Worm (Caenorhabditis elegans): Measurements from ENCODE around the gene sfxn-5.
A peak's percentile ranks its signal among the peaks of the same experiment; 100 is the strongest.

Gene sfxn-5

DNA sequence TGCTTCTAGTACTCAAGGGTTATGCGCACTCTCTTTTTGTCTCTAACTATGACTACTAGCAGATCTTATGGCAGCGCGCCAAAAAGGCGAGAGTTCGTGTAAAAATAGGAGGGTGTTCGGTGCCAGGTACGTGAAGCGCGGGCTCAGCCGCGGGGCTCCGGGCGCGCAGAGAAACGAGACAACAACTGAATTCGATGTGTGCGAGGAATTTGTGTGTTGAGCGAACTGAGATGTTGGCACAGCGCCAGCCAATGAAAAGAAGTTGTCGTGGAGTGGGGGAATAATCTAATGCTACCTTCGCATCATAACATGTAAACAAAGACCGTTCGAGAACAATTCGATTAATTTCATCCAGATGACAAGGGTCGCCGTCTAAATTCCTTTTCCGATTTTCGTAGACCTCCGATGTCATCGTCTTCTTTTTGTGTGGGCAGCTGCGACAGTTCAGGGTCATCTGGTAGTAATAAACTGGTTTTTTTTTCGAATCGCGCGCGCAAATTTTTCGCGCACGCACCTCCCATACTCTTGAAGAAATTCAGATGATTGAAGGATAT, 26.6 kb upstream of the sfxn-5 start:
- TF ChIP-seq ztf-29 (GFP tag; IDR thresholded peaks at IDR 0.05) = no peak
- TF ChIP-seq cog-1 (tag; optimal IDR thresholded peaks at IDR 0.05) = no peak
- 0 out of 2 replicates have a peak, but pooled peaks have one; percentile 25 for TF ChIP-seq tab-1 (GFP tag; IDR thresholded peaks at IDR 0.05)
- no peak for TF ChIP-seq T22C8.4 (GFP tag; IDR thresholded peaks at IDR 0.05)
- 0 out of 2 replicates have a peak, but pooled peaks have one; percentile 5 for TF ChIP-seq flt-1 (GFP tag; IDR thresholded peaks at IDR 0.05)
- no peak for TF ChIP-seq klf-2 (GFP tag; conservative IDR thresholded peaks at IDR 0.05)
- no peak for TF ChIP-seq ref-1 (GFP tag; conservative IDR thresholded peaks at IDR 0.05)
- TF ChIP-seq ztf-23 (GFP tag; IDR thresholded peaks at IDR 0.05) = no peak
- no peak for TF ChIP-seq med-1 (GFP tag; optimal IDR thresholded peaks at IDR 0.05; ENCODE audit: insufficient read depth)

DNA sequence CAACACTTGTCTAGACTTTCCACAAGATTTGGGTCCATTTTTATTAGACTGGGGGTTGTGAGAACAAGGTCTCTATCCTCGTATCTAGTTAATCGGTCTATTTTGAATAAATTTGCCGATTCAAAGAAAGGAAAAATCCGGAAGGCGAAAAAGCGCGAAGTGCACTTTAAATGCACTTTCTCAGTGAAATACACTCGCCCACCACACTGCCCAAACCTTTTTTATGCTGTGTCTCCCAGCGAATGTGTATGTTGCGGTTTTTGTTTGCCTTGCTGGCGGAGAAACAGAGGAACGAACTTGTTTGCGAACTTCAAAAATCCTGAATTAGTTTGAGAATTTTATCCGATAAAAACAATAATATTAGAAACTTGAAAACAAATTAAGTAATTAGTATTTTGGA, 25.9 kb upstream of the sfxn-5 start:
- TF ChIP-seq med-1 (GFP tag; optimal IDR thresholded peaks at IDR 0.05; ENCODE audit: insufficient read depth) (no peak), ztf-23 (GFP tag; IDR thresholded peaks at IDR 0.05) (no peak), tab-1 (GFP tag; IDR thresholded peaks at IDR 0.05) (no peak), klf-2 (GFP tag; conservative IDR thresholded peaks at IDR 0.05) (no peak), cog-1 (tag; optimal IDR thresholded peaks at IDR 0.05) (no peak), flt-1 (GFP tag; IDR thresholded peaks at IDR 0.05) (no peak), ref-1 (GFP tag; conservative IDR thresholded peaks at IDR 0.05) (no peak), ztf-29 (GFP tag; IDR thresholded peaks at IDR 0.05) (no peak), T22C8.4 (GFP tag; IDR thresholded peaks at IDR 0.05) (no peak)

- no peak for TF ChIP-seq ref-1 (GFP tag; conservative IDR thresholded peaks at IDR 0.05)
Observed at ce11 chrII:8129495-8130010, 24.7 kb upstream of the sfxn-5 start, which contains the start of gene ulp-4. Gene ulp-4, plus strand, starts transcription at chrII:8129960.

- no peak for TF ChIP-seq tab-1 (GFP tag; IDR thresholded peaks at IDR 0.05)
Observed at ce11 chrII:8129040-8129387, 24.2 kb upstream of the sfxn-5 start.

ce11 chrII:8128273-8129039, 23.6 kb upstream of the sfxn-5 start:
- TF ChIP-seq flt-1 (GFP tag; IDR thresholded peaks at IDR 0.05) = 0 out of 2 replicates have a peak, but pooled peaks have one; percentile 33
- 0 out of 2 replicates have a peak, but pooled peaks have one; percentile 49 for TF ChIP-seq tab-1 (GFP tag; IDR thresholded peaks at IDR 0.05)
- no peak for TF ChIP-seq ref-1 (GFP tag; conservative IDR thresholded peaks at IDR 0.05)
- peak; percentile 72 for TF ChIP-seq ztf-23 (GFP tag; IDR thresholded peaks at IDR 0.05)

DNA sequence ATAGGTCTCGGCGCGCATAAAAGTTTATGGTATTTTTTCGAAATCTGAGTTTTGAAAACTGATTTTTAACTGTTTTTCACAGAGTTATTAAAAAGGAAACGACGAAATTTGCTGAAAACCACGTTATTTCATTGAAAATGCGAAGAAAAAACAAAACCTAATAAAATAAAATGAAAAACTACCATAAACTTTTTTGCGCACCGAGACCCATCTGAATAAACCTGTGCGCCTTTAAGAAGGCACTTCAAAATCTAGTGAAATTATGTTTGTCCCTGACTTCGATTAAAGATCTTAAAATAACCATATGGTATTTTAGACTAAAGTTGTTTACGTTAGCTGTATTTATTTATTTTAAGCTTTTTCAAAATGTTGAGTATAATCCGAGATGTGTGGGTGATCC, 22.9 kb upstream of the sfxn-5 start:
- TF ChIP-seq flt-1 (GFP tag; IDR thresholded peaks at IDR 0.05) (no peak), med-1 (GFP tag; optimal IDR thresholded peaks at IDR 0.05; ENCODE audit: insufficient read depth) (no peak), ztf-29 (GFP tag; IDR thresholded peaks at IDR 0.05) (no peak), klf-2 (GFP tag; conservative IDR thresholded peaks at IDR 0.05) (no peak), T22C8.4 (GFP tag; IDR thresholded peaks at IDR 0.05) (no peak), ztf-23 (GFP tag; IDR thresholded peaks at IDR 0.05) (no peak), tab-1 (GFP tag; IDR thresholded peaks at IDR 0.05) (no peak), cog-1 (tag; optimal IDR thresholded peaks at IDR 0.05) (no peak), ref-1 (GFP tag; conservative IDR thresholded peaks at IDR 0.05) (no peak)

DNA sequence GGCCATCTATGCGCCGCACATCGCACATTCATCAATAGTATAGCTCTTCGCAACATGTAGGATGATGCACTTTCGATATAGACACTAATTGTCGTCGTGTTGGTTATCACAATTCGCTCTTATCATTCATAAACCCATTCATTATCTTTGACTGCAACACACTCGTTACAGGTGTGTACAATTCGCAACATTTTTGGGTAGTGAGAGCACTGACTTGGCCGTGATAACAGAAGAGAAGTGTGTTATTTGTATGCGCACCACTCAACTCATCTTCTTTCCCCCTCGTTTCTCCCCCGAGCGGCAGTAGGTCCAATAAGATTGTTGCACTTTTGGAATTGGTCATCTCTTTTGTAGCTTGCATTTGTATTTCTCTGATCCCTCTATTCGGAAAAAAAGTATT, 22.4 kb upstream of the sfxn-5 start:
- TF ChIP-seq ztf-29 (GFP tag; IDR thresholded peaks at IDR 0.05) = no peak
- TF ChIP-seq T22C8.4 (GFP tag; IDR thresholded peaks at IDR 0.05) = no peak
- TF ChIP-seq ztf-23 (GFP tag; IDR thresholded peaks at IDR 0.05) = no peak
- TF ChIP-seq tab-1 (GFP tag; IDR thresholded peaks at IDR 0.05) = no peak
- TF ChIP-seq flt-1 (GFP tag; IDR thresholded peaks at IDR 0.05) = no peak
- no peak for TF ChIP-seq ref-1 (GFP tag; conservative IDR thresholded peaks at IDR 0.05)
- no peak for TF ChIP-seq klf-2 (GFP tag; conservative IDR thresholded peaks at IDR 0.05)
- no peak for TF ChIP-seq cog-1 (tag; optimal IDR thresholded peaks at IDR 0.05)
- no peak for TF ChIP-seq med-1 (GFP tag; optimal IDR thresholded peaks at IDR 0.05; ENCODE audit: insufficient read depth)

DNA sequence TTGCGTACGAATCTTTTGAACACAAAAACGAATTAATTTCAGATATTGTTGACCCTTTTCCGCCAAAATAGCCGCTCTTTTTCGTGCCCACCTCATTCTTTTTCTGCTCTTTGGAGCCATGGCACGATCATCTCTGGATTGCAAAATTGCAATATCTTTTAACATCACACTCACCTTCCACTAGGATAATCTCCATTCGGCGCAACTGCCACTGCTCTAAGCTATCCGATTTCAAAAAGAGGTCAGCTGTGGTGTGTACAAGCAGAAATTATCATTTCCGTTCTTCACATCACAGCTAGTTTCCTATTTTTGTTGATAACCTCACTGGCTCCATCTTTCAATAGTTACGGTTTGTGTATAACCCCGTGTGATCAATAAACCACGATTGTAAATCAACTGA, 21.8 kb upstream of the sfxn-5 start:
- TF ChIP-seq med-1 (GFP tag; optimal IDR thresholded peaks at IDR 0.05; ENCODE audit: insufficient read depth) = no peak
- no peak for TF ChIP-seq ref-1 (GFP tag; conservative IDR thresholded peaks at IDR 0.05)
- no peak for TF ChIP-seq klf-2 (GFP tag; conservative IDR thresholded peaks at IDR 0.05)
- TF ChIP-seq ztf-29 (GFP tag; IDR thresholded peaks at IDR 0.05) = no peak
- no peak for TF ChIP-seq ztf-23 (GFP tag; IDR thresholded peaks at IDR 0.05)
- TF ChIP-seq tab-1 (GFP tag; IDR thresholded peaks at IDR 0.05) = no peak
- TF ChIP-seq cog-1 (tag; optimal IDR thresholded peaks at IDR 0.05) = no peak
- TF ChIP-seq flt-1 (GFP tag; IDR thresholded peaks at IDR 0.05) = no peak
- no peak for TF ChIP-seq T22C8.4 (GFP tag; IDR thresholded peaks at IDR 0.05)

ce11 chrII:8126132-8126531, 21.3 kb upstream of the sfxn-5 start:
- TF ChIP-seq klf-2 (GFP tag; conservative IDR thresholded peaks at IDR 0.05) = peak; percentile 19; the same call in 1 of the 2 replicates
- TF ChIP-seq med-1 (GFP tag; optimal IDR thresholded peaks at IDR 0.05; ENCODE audit: insufficient read depth) = no peak
- no peak for TF ChIP-seq ref-1 (GFP tag; conservative IDR thresholded peaks at IDR 0.05)
- TF ChIP-seq cog-1 (tag; optimal IDR thresholded peaks at IDR 0.05) = no peak
- TF ChIP-seq T22C8.4 (GFP tag; IDR thresholded peaks at IDR 0.05) = peak; percentile 52
- TF ChIP-seq tab-1 (GFP tag; IDR thresholded peaks at IDR 0.05) = 0 out of 2 replicates have a peak, but pooled peaks have one; percentile 14
- TF ChIP-seq ztf-29 (GFP tag; IDR thresholded peaks at IDR 0.05) = no peak
- TF ChIP-seq flt-1 (GFP tag; IDR thresholded peaks at IDR 0.05) = no peak
- no peak for TF ChIP-seq ztf-23 (GFP tag; IDR thresholded peaks at IDR 0.05)

DNA sequence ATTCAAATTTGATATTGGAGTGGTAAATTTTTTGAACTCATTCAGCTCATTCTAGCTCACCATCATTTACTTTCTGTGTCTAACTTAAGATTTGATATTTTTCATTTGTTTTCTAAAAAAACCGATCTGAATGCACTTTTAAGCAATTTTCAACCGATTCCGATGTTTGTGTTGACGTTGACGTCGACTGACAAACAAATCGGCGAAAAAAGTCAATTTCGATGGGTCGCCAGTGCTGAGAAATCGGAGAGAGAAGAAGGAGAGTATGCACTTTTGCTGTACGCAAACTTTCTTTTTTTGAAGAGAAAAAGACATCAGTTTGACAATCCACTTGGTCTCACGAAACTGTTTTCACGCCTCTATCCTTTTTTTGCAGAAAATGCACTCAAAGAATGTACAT, 20.6 kb upstream of the sfxn-5 start:
- no peak for TF ChIP-seq ref-1 (GFP tag; conservative IDR thresholded peaks at IDR 0.05)
- no peak for TF ChIP-seq flt-1 (GFP tag; IDR thresholded peaks at IDR 0.05)
- TF ChIP-seq T22C8.4 (GFP tag; IDR thresholded peaks at IDR 0.05) = no peak
- no peak for TF ChIP-seq klf-2 (GFP tag; conservative IDR thresholded peaks at IDR 0.05)

Measured in whole organism, midembryonic.